Worm (Caenorhabditis elegans) whole organism, early embryonic: ENCODE data around the gene trp-1.

ENCODE experiments used
- B0310.2 ChIP-seq: sonication (generic microtip); optimal IDR thresholded peaks from 2 replicates; lab custom pipeline; 2016; ENCODE audit warnings: mild to moderate bottlenecking, missing genetic modification characterization, missing compliant biosample characterization
- F13C5.2 ChIP-seq: sonication (generic microtip); optimal IDR thresholded peaks from 2 replicates; lab custom pipeline; 2017; ENCODE audit warnings: mild to moderate bottlenecking, missing genetic modification characterization, inconsistent platforms, missing compliant biosample characterization
- aly-1 ChIP-seq: sonication (generic microtip); optimal IDR thresholded peaks from 2 replicates; lab custom pipeline; 2016; ENCODE audit warnings: missing genetic modification characterization, missing compliant biosample characterization
- ama-1 ChIP-seq: fragments of 150-350 bp; optimal IDR thresholded peaks from 2 replicates; lab custom pipeline; 2014
- ceh-13 ChIP-seq: fragments of 200-800 bp; sonication (Bioruptor generic); optimal IDR thresholded peaks from 2 replicates; lab custom pipeline; 2018; ENCODE audit warnings: mild to moderate bottlenecking, missing genetic modification characterization, missing compliant biosample characterization
- ceh-36 ChIP-seq: sonication (generic microtip); optimal IDR thresholded peaks from 2 replicates; lab custom pipeline; 2016; ENCODE audit warnings: missing genetic modification characterization, inconsistent platforms, missing compliant biosample characterization
- ets-7 ChIP-seq: sonication (generic microtip); optimal IDR thresholded peaks from 2 replicates; lab custom pipeline; 2016; ENCODE audit warnings: missing genotype, missing genetic modification characterization, missing compliant biosample characterization
- flt-1 ChIP-seq: fragments of 200-800 bp; sonication (Bioruptor generic); IDR thresholded peaks from 2 replicates; pipeline ENCODE4 v1.3.6; 2022; ENCODE audit warnings: missing genetic modification characterization, missing compliant biosample characterization
- hmbx-1 ChIP-seq: sonication (generic microtip); optimal IDR thresholded peaks from 2 replicates; lab custom pipeline; 2016; ENCODE audit warnings: mild to moderate bottlenecking, missing genetic modification characterization, missing compliant biosample characterization
- hmg-4 ChIP-seq: fragments of 200-800 bp; sonication (Bioruptor generic); optimal IDR thresholded peaks from 2 replicates; lab custom pipeline; 2018; ENCODE audit warnings: mild to moderate bottlenecking, missing genetic modification characterization, missing compliant biosample characterization
- hnd-1 ChIP-seq: sonication (generic microtip); optimal IDR thresholded peaks from 2 replicates; lab custom pipeline; 2016; ENCODE audit warnings: missing genetic modification characterization, missing compliant biosample characterization
- pes-1 ChIP-seq: fragments of 200-800 bp; sonication (Bioruptor generic); IDR thresholded peaks from 2 replicates; pipeline ENCODE4 v1.3.6; 2022; ENCODE audit warnings: missing genetic modification reagents, missing genetic modification characterization, missing compliant biosample characterization
- scrt-1 ChIP-seq: fragments of 200-800 bp; sonication (Bioruptor generic); IDR thresholded peaks from 2 replicates; pipeline ENCODE4 v1.3.6; 2022; ENCODE audit warnings: missing genetic modification characterization, missing compliant biosample characterization
- sea-1 ChIP-seq: fragments of 200-800 bp; sonication (Bioruptor generic); conservative IDR thresholded peaks from 2 replicates; pipeline ENCODE4 v1.3.6; 2022; ENCODE audit warnings: missing genetic modification characterization, missing compliant biosample characterization
- tbx-11 ChIP-seq: fragments of 200-800 bp; sonication (Bioruptor generic); IDR thresholded peaks from 2 replicates; pipeline ENCODE4 v1.3.6; 2022; ENCODE audit warnings: missing genetic modification characterization, missing compliant biosample characterization
- tbx-37 ChIP-seq: fragments of 200-800 bp; sonication (Bioruptor generic); conservative IDR thresholded peaks from 2 replicates; pipeline ENCODE4 v1.3.6; 2022; ENCODE audit warnings: missing genetic modification reagents, missing genetic modification characterization, missing compliant biosample characterization
- tra-4 ChIP-seq: sonication (generic microtip); optimal IDR thresholded peaks from 2 replicates; lab custom pipeline; 2017; ENCODE audit warnings: missing genetic modification characterization, missing compliant biosample characterization

Gene trp-1

DNA sequence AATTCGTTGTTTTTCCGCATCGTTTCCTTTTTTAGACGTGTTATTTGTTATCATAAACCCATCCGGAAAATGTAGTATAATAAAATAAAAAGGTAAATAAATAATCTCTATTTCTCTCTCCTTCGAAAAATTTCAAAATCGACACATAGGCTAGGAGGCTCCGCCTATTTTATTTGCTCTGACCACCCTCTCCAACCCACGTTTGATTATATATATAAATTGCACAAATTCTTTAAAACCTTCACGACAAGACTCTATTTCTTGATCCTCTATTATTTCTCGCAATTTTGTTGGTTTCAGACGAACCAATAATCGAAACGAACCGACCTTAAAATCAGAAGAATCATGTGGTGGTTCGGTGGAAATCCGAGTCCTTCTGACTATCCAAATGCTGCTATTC lies 45.9 kb downstream of the trp-1 start, which contains the start of gene doxa-1:
Gene doxa-1 (plus strand): TSS at position 301 of the 400 bp plus-strand sequence.
- TF ChIP-seq B0310.2: no peak
- TF ChIP-seq sea-1 (GFP tag; lab: Robert Waterston, UW): no peak
- TF ChIP-seq flt-1 (GFP tag; lab: Robert Waterston, UW): no peak
- TF ChIP-seq ceh-36 (tag; lab: Kevin White, UChicago): no peak
- TF ChIP-seq tbx-11 (GFP tag; lab: Robert Waterston, UW): no peak
- TF ChIP-seq tbx-37 (GFP tag; lab: Robert Waterston, UW): no peak

ce11 chrIII:8588592-8589153 lies 53.7 kb downstream of the trp-1 start, which contains the start of gene glr-1:
Gene glr-1 (minus strand): TSS chrIII:8588642.
- TF ChIP-seq tbx-37 (GFP tag; lab: Robert Waterston, UW) (no peak), hmg-4 (GFP tag; lab: Kevin White, UChicago) (no peak), flt-1 (GFP tag; lab: Robert Waterston, UW) (no peak), sea-1 (GFP tag; lab: Robert Waterston, UW) (no peak), hmbx-1 (tag; lab: Kevin White, UChicago) (no peak), ceh-13 (GFP tag; lab: Kevin White, UChicago) (no peak), tra-4 (tag; lab: Kevin White, UChicago) (no peak), ceh-36 (tag; lab: Kevin White, UChicago) (no peak), hnd-1 (no peak), F13C5.2 (tag; lab: Kevin White, UChicago) (no peak), ets-7 (tag; lab: Kevin White, UChicago) (no peak), aly-1 (tag; lab: Kevin White, UChicago) (no peak), scrt-1 (GFP tag; lab: Robert Waterston, UW) (no peak), B0310.2 (no peak), tbx-11 (GFP tag; lab: Robert Waterston, UW) (no peak), ama-1 (lab: Kevin White, UChicago) (no peak)

DNA sequence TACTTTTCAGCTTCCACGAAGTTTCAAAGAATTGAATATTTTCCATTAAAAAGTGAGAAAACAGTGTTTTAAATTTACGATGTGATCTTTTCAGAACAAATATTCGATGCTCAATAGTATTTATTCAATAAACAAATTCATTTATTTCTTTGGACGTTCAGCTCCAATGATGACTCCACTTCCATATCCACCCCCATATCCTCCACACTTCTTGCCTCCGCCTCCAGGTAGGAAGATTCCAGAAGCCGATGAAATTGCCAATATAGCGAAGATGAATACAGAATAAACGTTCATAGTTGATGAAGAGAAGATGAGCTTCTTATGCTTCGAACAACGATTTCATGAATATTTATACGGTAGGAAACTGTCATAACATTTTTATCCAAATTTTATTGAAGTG lies 54.3 kb downstream of the trp-1 start, which contains the start of gene fip-3:
Gene fip-3 (minus strand): TSS at position 294 of the 400 bp plus-strand sequence.
- no peak for TF ChIP-seq ceh-13 (GFP tag; lab: Kevin White, UChicago)
- TF ChIP-seq ceh-36 (tag; lab: Kevin White, UChicago): no peak
- no peak for TF ChIP-seq tra-4 (tag; lab: Kevin White, UChicago)
- TF ChIP-seq flt-1 (GFP tag; lab: Robert Waterston, UW): no peak
- TF ChIP-seq tbx-37 (GFP tag; lab: Robert Waterston, UW): no peak
- TF ChIP-seq ama-1 (lab: Kevin White, UChicago): no peak
- TF ChIP-seq B0310.2: no peak

DNA sequence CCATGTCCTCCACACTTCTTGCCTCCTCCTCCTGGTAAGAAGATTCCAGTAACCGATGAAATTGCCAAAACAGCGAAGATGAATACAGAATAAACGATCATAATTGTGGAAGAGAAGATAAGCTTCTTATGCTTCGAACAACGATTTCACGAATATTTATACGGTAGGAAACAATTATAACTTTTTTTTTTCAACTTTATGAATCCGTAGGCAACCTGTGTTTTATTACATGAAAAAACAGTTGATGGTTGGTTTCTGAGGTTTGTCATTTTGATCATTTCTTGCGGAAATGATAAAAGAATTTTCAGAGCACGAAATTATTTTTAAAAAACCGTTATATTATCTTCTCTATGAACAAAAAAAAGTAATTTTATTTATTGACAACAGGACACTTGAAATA lies 56.0 kb downstream of the trp-1 start, which contains the start of gene fipr-16:
Gene fipr-16 (minus strand): TSS at position 101 of the 400 bp plus-strand sequence.
- no peak for TF ChIP-seq sea-1 (GFP tag; lab: Robert Waterston, UW)
- TF ChIP-seq ceh-36 (tag; lab: Kevin White, UChicago): no peak
- TF ChIP-seq tra-4 (tag; lab: Kevin White, UChicago): no peak
- no peak for TF ChIP-seq aly-1 (tag; lab: Kevin White, UChicago)
- TF ChIP-seq F13C5.2 (tag; lab: Kevin White, UChicago): no peak
- no peak for TF ChIP-seq ets-7 (tag; lab: Kevin White, UChicago)
- no peak for TF ChIP-seq hmbx-1 (tag; lab: Kevin White, UChicago)
- TF ChIP-seq pes-1 (GFP tag; lab: Robert Waterston, UW): no peak
- TF ChIP-seq B0310.2: no peak
- TF ChIP-seq tbx-11 (GFP tag; lab: Robert Waterston, UW): no peak
- TF ChIP-seq scrt-1 (GFP tag; lab: Robert Waterston, UW): no peak
- no peak for TF ChIP-seq ceh-13 (GFP tag; lab: Kevin White, UChicago)
- no peak for TF ChIP-seq hnd-1
- no peak for TF ChIP-seq tbx-37 (GFP tag; lab: Robert Waterston, UW)
- TF ChIP-seq hmg-4 (GFP tag; lab: Kevin White, UChicago): no peak
- TF ChIP-seq ama-1 (lab: Kevin White, UChicago): no peak
- no peak for TF ChIP-seq flt-1 (GFP tag; lab: Robert Waterston, UW)
